Fruit fly (Drosophila melanogaster) whole organism, embryonic: Measurements from ENCODE around the gene amrt.
A peak's percentile ranks its signal among the peaks of the same experiment; 100 is the strongest.

Experiments used
- ATbp ChIP-seq: fragments of 200-800 bp; sonication (Bioruptor generic); optimal IDR thresholded peaks from 2 replicates; lab custom pipeline; 2017; ENCODE audit warnings: missing biosample characterization, mild to moderate bottlenecking, missing genetic modification characterization, missing genetic modification reagents
- Ada2b ChIP-seq: fragments of 200-800 bp; sonication (Bioruptor generic); IDR thresholded peaks from 2 replicates; pipeline ENCODE4 v1.3.6; 2022; ENCODE audit warnings: missing biosample characterization, missing genetic modification characterization
- CG10431 ChIP-seq: fragments of 200-800 bp; sonication (Bioruptor generic); optimal IDR thresholded peaks from 3 replicates; lab custom pipeline; 2018; ENCODE audit warnings: missing biosample characterization, mild to moderate bottlenecking, missing genetic modification characterization
- CG10565 ChIP-seq: fragments of 200-800 bp; sonication (Bioruptor generic); optimal IDR thresholded peaks from 3 replicates; lab custom pipeline; 2016; ENCODE audit warnings: missing biosample characterization, mild to moderate bottlenecking, missing genetic modification characterization
- CG13894 ChIP-seq: fragments of 200-800 bp; sonication (Bioruptor generic); optimal IDR thresholded peaks from 3 replicates; lab custom pipeline; 2018; ENCODE audit warnings: missing biosample characterization, mild to moderate bottlenecking, missing genetic modification characterization, moderate library complexity
- CG15479 ChIP-seq: fragments of 200-800 bp; sonication (Bioruptor generic); optimal IDR thresholded peaks from 3 replicates; lab custom pipeline; 2019; ENCODE audit warnings: missing biosample characterization, mild to moderate bottlenecking, missing genetic modification characterization, moderate library complexity
- CG17568 ChIP-seq: fragments of 200-800 bp; sonication (Bioruptor generic); optimal IDR thresholded peaks from 2 replicates; lab custom pipeline; 2018; ENCODE audit warnings: missing biosample characterization, mild to moderate bottlenecking, missing genetic modification characterization, moderate library complexity
- CG18262 ChIP-seq: fragments of 200-800 bp; optimal IDR thresholded peaks from 3 replicates; lab custom pipeline; 2019; ENCODE audit warnings: missing biosample characterization, mild to moderate bottlenecking, missing genetic modification characterization, moderate library complexity
- CG1832 ChIP-seq: fragments of 200-800 bp; sonication (Bioruptor generic); optimal IDR thresholded peaks from 2 replicates; lab custom pipeline; 2017; ENCODE audit warnings: missing biosample characterization, mild to moderate bottlenecking, missing genetic modification characterization, inconsistent platforms
- CG2712 ChIP-seq: fragments of 200-800 bp; optimal IDR thresholded peaks from 3 replicates; lab custom pipeline; 2019; ENCODE audit warnings: missing biosample characterization, mild to moderate bottlenecking, missing genetic modification characterization, moderate library complexity
- CG33557 ChIP-seq: fragments of 200-800 bp; sonication (Bioruptor generic); optimal IDR thresholded peaks from 2 replicates; lab custom pipeline; 2019; ENCODE audit warnings: missing biosample characterization, mild to moderate bottlenecking, missing genetic modification characterization, moderate library complexity
- CG6683 ChIP-seq: fragments of 200-800 bp; sonication (Bioruptor generic); optimal IDR thresholded peaks from 2 replicates; lab custom pipeline; 2017; ENCODE audit warnings: missing biosample characterization, mild to moderate bottlenecking, missing genetic modification characterization, missing genetic modification reagents
- CG6689 ChIP-seq: fragments of 200-800 bp; sonication (Bioruptor generic); IDR thresholded peaks from 2 replicates; pipeline ENCODE4 v1.3.6; 2022; ENCODE audit warnings: missing biosample characterization, missing genetic modification characterization
- CG7271 ChIP-seq: fragments of 200-800 bp; sonication (Bioruptor generic); optimal IDR thresholded peaks from 2 replicates; lab custom pipeline; 2018; ENCODE audit warnings: missing biosample characterization, mild to moderate bottlenecking, missing genetic modification characterization, moderate library complexity
- CG7928 ChIP-seq: fragments of 200-800 bp; sonication (Bioruptor generic); optimal IDR thresholded peaks from 2 replicates; lab custom pipeline; 2017; ENCODE audit warnings: missing biosample characterization, mild to moderate bottlenecking, missing genetic modification characterization
- CG8281 ChIP-seq: fragments of 200-800 bp; sonication (Bioruptor generic); optimal IDR thresholded peaks from 2 replicates; lab custom pipeline; 2018; ENCODE audit warnings: missing biosample characterization, mild to moderate bottlenecking, missing genetic modification characterization, moderate library complexity
- CoRest ChIP-seq: fragments of 200-800 bp; sonication (Bioruptor generic); optimal IDR thresholded peaks from 3 replicates; lab custom pipeline; 2018; ENCODE audit warnings: missing biosample characterization, mild to moderate bottlenecking, missing genetic modification characterization, moderate library complexity
- D19B ChIP-seq: fragments of 200-800 bp; sonication (Bioruptor generic); optimal IDR thresholded peaks from 2 replicates; lab custom pipeline; 2017; ENCODE audit warnings: missing biosample characterization, mild to moderate bottlenecking, missing genetic modification characterization
- Dfd ChIP-seq, 2 experiments: fragments of >200 bp; optimal IDR thresholded peaks; 2 replicates each; lab custom pipeline; 2017; ENCODE audit warnings: missing biosample characterization in 2 of 2, missing genetic modification characterization in 2 of 2
- Doc2 ChIP-seq: fragments of 200-800 bp; sonication (Bioruptor generic); IDR thresholded peaks from 2 replicates; pipeline ENCODE4 v1.3.6; 2022; ENCODE audit warnings: missing biosample characterization, missing genetic modification characterization
- Fer2 ChIP-seq: fragments of 200-800 bp; sonication (Bioruptor generic); optimal IDR thresholded peaks from 2 replicates; lab custom pipeline; 2018; ENCODE audit warnings: missing biosample characterization, mild to moderate bottlenecking, missing genetic modification characterization, moderate library complexity
- HLH4C ChIP-seq: fragments of 200-800 bp; sonication (Bioruptor generic); IDR thresholded peaks from 3 replicates; pipeline ENCODE4 v1.3.6; 2022; ENCODE audit warnings: missing biosample characterization, missing genetic modification characterization; ENCODE audit not compliant: partially characterized antibody
- HLH54F ChIP-seq: fragments of 200-800 bp; sonication (Bioruptor generic); optimal IDR thresholded peaks from 3 replicates; lab custom pipeline; 2016; ENCODE audit warnings: missing biosample characterization, missing genetic modification characterization
- Hr3 ChIP-seq: fragments of 200-800 bp; sonication (Bioruptor generic); optimal IDR thresholded peaks from 3 replicates; lab custom pipeline; 2016; ENCODE audit warnings: missing biosample characterization, missing genetic modification characterization
- Oli ChIP-seq: fragments of 200-800 bp; sonication (Bioruptor generic); optimal IDR thresholded peaks from 2 replicates; lab custom pipeline; 2018; ENCODE audit warnings: missing biosample characterization, mild to moderate bottlenecking, missing genetic modification characterization, moderate library complexity
- Rfx ChIP-seq: fragments of 200-800 bp; sonication (Bioruptor generic); IDR thresholded peaks from 2 replicates; pipeline ENCODE4 v1.3.6; 2022; ENCODE audit warnings: missing biosample characterization, missing genetic modification characterization
- TFAM ChIP-seq: fragments of 200-800 bp; sonication (Bioruptor generic); optimal IDR thresholded peaks from 2 replicates; lab custom pipeline; 2017; ENCODE audit warnings: missing biosample characterization, missing genetic modification characterization, inconsistent platforms
- Xrp1 ChIP-seq: fragments of 200-800 bp; sonication (Bioruptor generic); IDR thresholded peaks from 2 replicates; pipeline ENCODE4 v1.3.6; 2022; ENCODE audit warnings: missing biosample characterization, missing genetic modification characterization
- abd-A ChIP-seq: fragments of 200-800 bp; sonication (Bioruptor generic); optimal IDR thresholded peaks from 3 replicates; lab custom pipeline; 2019; ENCODE audit warnings: missing biosample characterization, mild to moderate bottlenecking, missing genetic modification characterization, moderate library complexity
- ap ChIP-seq: fragments of 200-800 bp; sonication (Bioruptor generic); IDR thresholded peaks from 2 replicates; pipeline ENCODE4 v1.3.6; 2022; ENCODE audit warnings: missing biosample characterization, missing genetic modification characterization
- cad ChIP-seq: fragments of >200 bp; optimal IDR thresholded peaks from 2 replicates; lab custom pipeline; 2017; ENCODE audit warnings: missing biosample characterization, missing genetic modification characterization
- chinmo ChIP-seq: fragments of 200-800 bp; sonication (Bioruptor generic); IDR thresholded peaks from 4 replicates; pipeline ENCODE4 v1.3.6; 2022; ENCODE audit warnings: missing biosample characterization, missing genetic modification characterization; ENCODE audit not compliant: partially characterized antibody
- ci ChIP-seq: fragments of 200-800 bp; sonication (Bioruptor generic); IDR thresholded peaks from 3 replicates; pipeline ENCODE4 v1.3.6; 2022; ENCODE audit warnings: missing biosample characterization, missing genetic modification characterization
- crp ChIP-seq, 2 experiments: fragments of 200-800 bp; sonication (Bioruptor generic); optimal IDR thresholded peaks; 2 replicates in 1 of 2; 3 replicates in 1 of 2; lab custom pipeline; 2017; ENCODE audit warnings: missing biosample characterization in 2 of 2, missing genetic modification characterization in 2 of 2, mild to moderate bottlenecking in 1 of 2, moderate library complexity in 1 of 2
- dan ChIP-seq: fragments of 200-800 bp; sonication (Bioruptor generic); IDR thresholded peaks from 2 replicates; pipeline ENCODE4 v1.3.6; 2022; ENCODE audit warnings: missing biosample characterization, missing genetic modification characterization
- fd3F ChIP-seq: fragments of 200-800 bp; sonication (Bioruptor generic); optimal IDR thresholded peaks from 2 replicates; lab custom pipeline; 2018; ENCODE audit warnings: missing biosample characterization, mild to moderate bottlenecking, missing genetic modification characterization, moderate library complexity
- fru ChIP-seq: fragments of >200 bp; optimal IDR thresholded peaks from 2 replicates; lab custom pipeline; 2017
- gcm2 ChIP-seq: fragments of 200-800 bp; sonication (Bioruptor generic); optimal IDR thresholded peaks from 2 replicates; lab custom pipeline; 2016; ENCODE audit warnings: missing biosample characterization, missing genetic modification characterization
- grau ChIP-seq: fragments of 200-800 bp; optimal IDR thresholded peaks from 3 replicates; lab custom pipeline; 2019; ENCODE audit warnings: missing biosample characterization, mild to moderate bottlenecking, missing genetic modification characterization, moderate library complexity
- nmo ChIP-seq: fragments of 200-800 bp; sonication (Bioruptor generic); optimal IDR thresholded peaks from 2 replicates; lab custom pipeline; 2018; ENCODE audit warnings: missing biosample characterization, mild to moderate bottlenecking, missing genetic modification characterization, moderate library complexity
- pum ChIP-seq: fragments of 200-800 bp; sonication (Bioruptor generic); optimal IDR thresholded peaks from 2 replicates; lab custom pipeline; 2016; ENCODE audit warnings: missing biosample characterization, missing genetic modification characterization
- repo ChIP-seq: fragments of 200-800 bp; sonication (Bioruptor generic); optimal IDR thresholded peaks from 2 replicates; lab custom pipeline; 2016; ENCODE audit warnings: missing biosample characterization, missing genetic modification characterization
- run ChIP-seq: fragments of 200-800 bp; sonication (Bioruptor generic); optimal IDR thresholded peaks from 3 replicates; lab custom pipeline; 2018; ENCODE audit warnings: missing biosample characterization, mild to moderate bottlenecking, missing genetic modification characterization
- sens ChIP-seq: fragments of 200-800 bp; sonication (Bioruptor generic); peaks from one replicate; lab custom pipeline; 2016; ENCODE audit warnings: missing biosample characterization, missing genetic modification characterization
- sug ChIP-seq: fragments of 200-800 bp; optimal IDR thresholded peaks from 2 replicates; lab custom pipeline; 2019; ENCODE audit warnings: missing biosample characterization, mild to moderate bottlenecking, missing genetic modification characterization, moderate library complexity
- wor ChIP-seq: fragments of 200-800 bp; sonication (Bioruptor generic); IDR thresholded peaks from 2 replicates; pipeline ENCODE4 v1.3.6; 2022; ENCODE audit warnings: missing biosample characterization, missing genetic modification characterization

The amrt gene

DNA sequence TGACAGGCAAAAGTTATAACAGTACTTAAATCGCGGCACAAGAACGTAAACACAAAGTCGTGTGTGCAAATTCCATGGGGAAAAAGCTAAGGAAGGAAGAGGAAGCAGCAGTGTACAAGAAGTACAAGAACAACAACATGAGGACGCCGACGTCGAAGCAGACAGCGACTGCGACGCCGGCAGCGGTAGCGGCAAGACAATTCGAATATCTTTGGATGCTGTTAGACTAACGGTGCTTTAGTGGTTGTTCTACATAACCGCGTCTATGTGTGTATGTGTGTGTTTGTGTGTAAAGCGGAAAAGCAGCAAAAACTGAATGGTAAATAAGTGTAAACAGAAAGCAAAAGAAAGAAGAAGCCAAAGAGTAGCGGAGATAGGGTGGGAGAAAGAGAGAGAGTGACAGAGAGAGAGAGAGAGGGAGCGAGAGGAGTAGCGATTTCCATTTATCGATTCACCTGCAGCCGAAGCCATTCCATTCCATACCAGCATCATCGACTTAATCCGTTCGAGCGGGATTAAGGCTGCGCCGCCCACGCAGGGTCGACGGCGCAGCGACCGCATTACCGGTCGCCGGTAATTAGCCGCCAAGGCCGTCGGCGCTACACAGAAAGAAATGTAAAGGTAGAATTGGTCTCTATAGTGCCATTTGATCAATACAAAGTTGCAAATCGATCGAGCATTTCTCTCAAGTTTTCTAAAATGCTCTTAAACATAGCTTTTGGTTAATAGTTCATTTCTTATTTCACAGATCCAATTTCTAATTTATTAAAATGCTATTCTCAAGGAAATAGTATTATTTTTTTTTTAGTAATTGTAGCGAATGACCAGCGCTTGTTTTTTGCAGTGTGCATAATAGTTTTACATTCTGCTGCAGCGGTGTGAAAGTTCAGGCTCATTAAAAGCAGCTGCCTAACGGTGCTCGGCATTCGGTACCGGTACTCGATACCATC lies 2.0 kb downstream of the amrt start (continued):
- TF ChIP-seq CG18262 (tag; lab: Kevin White, UChicago) (peak; percentile 61), chinmo (GFP tag; lab: Robert Waterston, UW) (0 out of 4 replicates have a peak, but pooled peaks have one; percentile 18), CG10565 (GFP tag; lab: Kevin White, UChicago) (no peak), gcm2 (GFP tag; lab: Kevin White, UChicago) (peak; percentile 34), Hr3 (GFP tag; lab: Kevin White, UChicago) (peak; percentile 16), Xrp1 (GFP tag; lab: Robert Waterston, UW) (peak; percentile 56), CG8281 (tag; lab: Kevin White, UChicago) (peak; percentile 32), ap (GFP tag; lab: Robert Waterston, UW) (no peak)

dm6 chrX:13786037-13786667 lies 3.9 kb downstream of the amrt start:
- no peak for TF ChIP-seq Dfd (GFP tag; optimal IDR thresholded peaks at IDR 0.05; lab: Kevin White, UChicago)
- no peak for TF ChIP-seq pum (GFP tag; lab: Kevin White, UChicago)
- TF ChIP-seq fd3F, result no peak
- no peak for TF ChIP-seq CG7928 (GFP tag; lab: Kevin White, UChicago)
- TF ChIP-seq CG10431, result no peak
- no peak for TF ChIP-seq CG15479 (GFP tag; lab: Kevin White, UChicago)
- no peak for TF ChIP-seq dan (GFP tag; lab: Robert Waterston, UW)
- TF ChIP-seq CG13894 (tag; lab: Kevin White, UChicago), result no peak
- no peak for TF ChIP-seq CG6683
- TF ChIP-seq CoRest, result no peak
- no peak for TF ChIP-seq cad (GFP tag; lab: Kevin White, UChicago)
- TF ChIP-seq CG33557 (GFP tag; lab: Kevin White, UChicago), result no peak
- no peak for TF ChIP-seq sens (GFP tag; lab: Kevin White, UChicago)
- TF ChIP-seq fru (lab: Kevin White, UChicago), result no peak
- no peak for TF ChIP-seq CG7271 (tag; lab: Kevin White, UChicago)
- no peak for TF ChIP-seq Doc2
- TF ChIP-seq Rfx (GFP tag; lab: Robert Waterston, UW), result no peak

- peak; percentile 36 for TF ChIP-seq abd-A (tag; lab: Kevin White, UChicago)
- TF ChIP-seq wor (GFP tag; lab: Robert Waterston, UW), result no peak
- TF ChIP-seq ATbp (GFP tag; lab: Kevin White, UChicago), result no peak
- TF ChIP-seq sug (tag; lab: Kevin White, UChicago), result no peak
- no peak for TF ChIP-seq CG6689 (GFP tag; lab: Robert Waterston, UW)
- no peak for TF ChIP-seq Fer2 (tag; lab: Kevin White, UChicago)
- TF ChIP-seq CG2712 (tag; lab: Kevin White, UChicago), result peak; percentile 24
- no peak for TF ChIP-seq run (tag; lab: Kevin White, UChicago)
- TF ChIP-seq HLH4C (GFP tag; lab: Robert Waterston, UW), result peak; percentile 62; the same call in 2 of the 3 replicates
- peak; percentile 11 for TF ChIP-seq grau
- no peak for TF ChIP-seq HLH54F (GFP tag; lab: Kevin White, UChicago)
- no peak for TF ChIP-seq CG17568
- no peak for TF ChIP-seq CG1832 (GFP tag; lab: Kevin White, UChicago)
- TF ChIP-seq crp (GFP tag; optimal IDR thresholded peaks at IDR 0.05; lab: Kevin White, UChicago), result no peak
- no peak for TF ChIP-seq Ada2b (GFP tag; lab: Robert Waterston, UW)
- peak; percentile 8 for TF ChIP-seq Oli (tag; lab: Kevin White, UChicago)
- TF ChIP-seq ci, result no peak
- TF ChIP-seq repo, result no peak
- no peak for TF ChIP-seq TFAM (GFP tag; lab: Kevin White, UChicago)
- peak; percentile 57 for TF ChIP-seq nmo
- TF ChIP-seq D19B, result peak; percentile 52
These were observed 5.1 kb downstream of the amrt start for dm6 chrX:13787282-13787850.
